Fruit fly (Drosophila melanogaster) whole organism, embryonic: Measurements from ENCODE around the gene eIF2Bepsilon.

Experiments used
- ATbp ChIP-seq: fragments of 200-800 bp; sonication (Bioruptor generic); optimal IDR thresholded peaks from 2 replicates; lab custom pipeline; 2017; ENCODE audit warnings: missing biosample characterization, mild to moderate bottlenecking, missing genetic modification characterization, missing genetic modification reagents
- Abd-B ChIP-seq: fragments of 200-800 bp; sonication (Bioruptor generic); optimal IDR thresholded peaks from 2 replicates; lab custom pipeline; 2018; ENCODE audit warnings: missing biosample characterization, mild to moderate bottlenecking, missing genetic modification characterization, moderate library complexity
- Asciz ChIP-seq: fragments of 200-800 bp; sonication (Bioruptor generic); optimal IDR thresholded peaks from 2 replicates; lab custom pipeline; 2017; ENCODE audit warnings: missing biosample characterization, mild to moderate bottlenecking, missing genetic modification characterization, missing genetic modification reagents
- Awh ChIP-seq: fragments of 200-800 bp; sonication (Bioruptor generic); IDR thresholded peaks from 2 replicates; pipeline ENCODE4, ENCODE4 v1.3.6; 2022; ENCODE audit warnings: missing biosample characterization, missing genetic modification characterization
- CG11696 ChIP-seq: fragments of 200-800 bp; sonication (Bioruptor generic); IDR thresholded peaks from 2 replicates; pipeline ENCODE4 v1.3.6; 2022; ENCODE audit warnings: missing biosample characterization, missing genetic modification characterization
- CG11723 ChIP-seq: fragments of 200-800 bp; sonication (Bioruptor generic); optimal IDR thresholded peaks from 2 replicates; lab custom pipeline; 2017; ENCODE audit warnings: missing biosample characterization, mild to moderate bottlenecking, missing genetic modification characterization
- CG12744 ChIP-seq: fragments of 200-800 bp; sonication (Bioruptor generic); optimal IDR thresholded peaks from 2 replicates; lab custom pipeline; 2016; ENCODE audit warnings: missing biosample characterization, missing genetic modification characterization
- CG15011 ChIP-seq: fragments of 200-800 bp; sonication (Bioruptor generic); optimal IDR thresholded peaks from 3 replicates; lab custom pipeline; 2018; ENCODE audit warnings: missing biosample characterization, mild to moderate bottlenecking, missing genetic modification characterization
- CG1602 ChIP-seq: fragments of 200-800 bp; sonication (Bioruptor generic); optimal IDR thresholded peaks from 3 replicates; lab custom pipeline; 2016; ENCODE audit warnings: missing biosample characterization, missing genetic modification characterization
- CG1832 ChIP-seq: fragments of 200-800 bp; sonication (Bioruptor generic); optimal IDR thresholded peaks from 2 replicates; lab custom pipeline; 2017; ENCODE audit warnings: missing biosample characterization, mild to moderate bottlenecking, missing genetic modification characterization, inconsistent platforms
- CG2678 ChIP-seq: fragments of 200-800 bp; sonication (Bioruptor generic); optimal IDR thresholded peaks from 3 replicates; lab custom pipeline; 2019; ENCODE audit warnings: missing biosample characterization, mild to moderate bottlenecking, missing genetic modification characterization, moderate library complexity
- CG30403 ChIP-seq: fragments of 200-800 bp; sonication (Bioruptor generic); optimal IDR thresholded peaks from 3 replicates; lab custom pipeline; 2016; ENCODE audit warnings: missing biosample characterization, missing genetic modification characterization
- CG4282 ChIP-seq: fragments of 200-800 bp; sonication (Bioruptor generic); optimal IDR thresholded peaks from 2 replicates; lab custom pipeline; 2016; ENCODE audit warnings: missing biosample characterization, missing genetic modification characterization
- CG6765 ChIP-seq: fragments of 200-800 bp; sonication (Bioruptor generic); optimal IDR thresholded peaks from 3 replicates; lab custom pipeline; 2017; ENCODE audit warnings: missing biosample characterization, mild to moderate bottlenecking, missing genetic modification characterization
- CG7357 ChIP-seq: fragments of 200-800 bp; sonication (Bioruptor generic); IDR thresholded peaks from 3 replicates; pipeline ENCODE4 v1.3.6; 2022; ENCODE audit warnings: missing biosample characterization, missing genetic modification characterization
- CG9609 ChIP-seq: fragments of 200-800 bp; sonication (Bioruptor generic); optimal IDR thresholded peaks from 3 replicates; lab custom pipeline; 2016; ENCODE audit warnings: missing biosample characterization, missing genetic modification characterization
- Dfd ChIP-seq, 2 experiments: fragments of >200 bp; optimal IDR thresholded peaks; 2 replicates each; lab custom pipeline; 2017; ENCODE audit warnings: missing biosample characterization in 2 of 2, missing genetic modification characterization in 2 of 2
- Drgx ChIP-seq: fragments of 200-800 bp; sonication (Bioruptor generic); IDR thresholded peaks from 2 replicates; pipeline ENCODE4 v1.3.6; 2022; ENCODE audit warnings: missing biosample characterization, missing genetic modification characterization
- Hey ChIP-seq: fragments of 200-800 bp; sonication (Bioruptor generic); optimal IDR thresholded peaks from 3 replicates; lab custom pipeline; 2018; ENCODE audit warnings: missing biosample characterization, mild to moderate bottlenecking, missing genetic modification characterization
- Hmx ChIP-seq: fragments of 200-800 bp; sonication (Bioruptor generic); optimal IDR thresholded peaks from 2 replicates; lab custom pipeline; 2016; ENCODE audit warnings: missing biosample characterization, missing genetic modification characterization
- MBD-R2 ChIP-seq: fragments of 200-800 bp; sonication (Bioruptor generic); IDR thresholded peaks from 2 replicates; pipeline ENCODE4 v1.3.6; 2022; ENCODE audit warnings: missing biosample characterization, missing genetic modification characterization
- MTF-1 ChIP-seq: fragments of 200-800 bp; sonication (Bioruptor generic); optimal IDR thresholded peaks from 2 replicates; lab custom pipeline; 2018; ENCODE audit warnings: missing biosample characterization, mild to moderate bottlenecking, missing genetic modification characterization, borderline replicate concordance
- NK7.1 ChIP-seq: fragments of 200-800 bp; sonication (Bioruptor generic); optimal IDR thresholded peaks from 3 replicates; lab custom pipeline; 2016; ENCODE audit warnings: missing biosample characterization, missing genetic modification characterization
- Pdp1 ChIP-seq, 2 experiments: fragments of 200-800 bp; sonication (Bioruptor generic); optimal IDR thresholded peaks; 3 replicates each; lab custom pipeline; 2016; ENCODE audit warnings: missing biosample characterization in 2 of 2, missing genetic modification characterization in 2 of 2, mild to moderate bottlenecking in 1 of 2, moderate library complexity in 1 of 2
- Sin3A ChIP-seq: fragments of >200 bp; optimal IDR thresholded peaks from 2 replicates; lab custom pipeline; 2018
- Usf ChIP-seq: fragments of 200-800 bp; sonication (Bioruptor generic); optimal IDR thresholded peaks from 2 replicates; lab custom pipeline; 2017; ENCODE audit warnings: missing genotype, missing biosample characterization, missing genetic modification characterization
- ash1 ChIP-seq: fragments of 200-800 bp; sonication (Bioruptor generic); optimal IDR thresholded peaks from 2 replicates; lab custom pipeline; 2018; ENCODE audit warnings: missing biosample characterization, mild to moderate bottlenecking, missing genetic modification characterization
- ato ChIP-seq: fragments of 200-800 bp; sonication (Bioruptor generic); IDR thresholded peaks from 2 replicates; pipeline ENCODE4 v1.3.6; 2022; ENCODE audit warnings: missing biosample characterization, missing genetic modification characterization; ENCODE audit not compliant: partially characterized antibody
- bab2 ChIP-seq: fragments of 200-800 bp; sonication (Bioruptor generic); optimal IDR thresholded peaks from 2 replicates; lab custom pipeline; 2016; ENCODE audit warnings: missing biosample characterization, missing genetic modification characterization
- bigmax ChIP-seq: fragments of 200-800 bp; sonication (Bioruptor generic); optimal IDR thresholded peaks from 2 replicates; lab custom pipeline; 2018; ENCODE audit warnings: missing biosample characterization, mild to moderate bottlenecking, missing genetic modification characterization
- crp ChIP-seq, 2 experiments: fragments of 200-800 bp; sonication (Bioruptor generic); optimal IDR thresholded peaks; 2 replicates in 1 of 2; 3 replicates in 1 of 2; lab custom pipeline; 2017; ENCODE audit warnings: missing biosample characterization in 2 of 2, missing genetic modification characterization in 2 of 2, mild to moderate bottlenecking in 1 of 2, moderate library complexity in 1 of 2
- dan ChIP-seq: fragments of 200-800 bp; sonication (Bioruptor generic); IDR thresholded peaks from 2 replicates; pipeline ENCODE4 v1.3.6; 2022; ENCODE audit warnings: missing biosample characterization, missing genetic modification characterization
- dmrt99B ChIP-seq: fragments of 200-800 bp; sonication (Bioruptor generic); optimal IDR thresholded peaks from 2 replicates; lab custom pipeline; 2018; ENCODE audit warnings: missing biosample characterization, mild to moderate bottlenecking, missing genetic modification characterization, moderate library complexity
- dysf ChIP-seq: fragments of 200-800 bp; sonication (Bioruptor generic); IDR thresholded peaks from 3 replicates; pipeline ENCODE4 v1.3.6; 2022; ENCODE audit warnings: missing biosample characterization, missing genetic modification characterization
- esg ChIP-seq: fragments of 200-800 bp; sonication (Bioruptor generic); conservative IDR thresholded peaks from 2 replicates; pipeline ENCODE4 v1.3.6; 2022; ENCODE audit warnings: missing biosample characterization, missing genetic modification characterization
- eyg ChIP-seq: fragments of 200-800 bp; sonication (Bioruptor generic); optimal IDR thresholded peaks from 3 replicates; lab custom pipeline; 2016; ENCODE audit warnings: missing biosample characterization, missing genetic modification characterization
- fd3F ChIP-seq: fragments of 200-800 bp; sonication (Bioruptor generic); optimal IDR thresholded peaks from 2 replicates; lab custom pipeline; 2018; ENCODE audit warnings: missing biosample characterization, mild to moderate bottlenecking, missing genetic modification characterization, moderate library complexity
- gcm ChIP-seq: fragments of 200-800 bp; sonication (Bioruptor generic); optimal IDR thresholded peaks from 2 replicates; lab custom pipeline; 2019; ENCODE audit warnings: missing biosample characterization, mild to moderate bottlenecking, missing genetic modification characterization, moderate library complexity
- gro ChIP-seq: fragments of 200-800 bp; sonication (Bioruptor generic); optimal IDR thresholded peaks from 2 replicates; lab custom pipeline; 2016; ENCODE audit warnings: missing biosample characterization, missing genetic modification characterization
- her ChIP-seq: fragments of 200-800 bp; sonication (Bioruptor generic); optimal IDR thresholded peaks from 2 replicates; lab custom pipeline; 2016; ENCODE audit warnings: missing biosample characterization, missing genetic modification characterization
- lab ChIP-seq: fragments of 200-800 bp; sonication (Bioruptor generic); optimal IDR thresholded peaks from 3 replicates; lab custom pipeline; 2017; ENCODE audit warnings: missing biosample characterization, missing genetic modification characterization, mild to moderate bottlenecking, moderate library complexity, missing genetic modification reagents
- luna ChIP-seq: fragments of 200-800 bp; sonication (Bioruptor generic); optimal IDR thresholded peaks from 2 replicates; lab custom pipeline; 2016; ENCODE audit warnings: missing biosample characterization, missing genetic modification characterization
- nom ChIP-seq: fragments of 200-800 bp; sonication (Bioruptor generic); optimal IDR thresholded peaks from 2 replicates; lab custom pipeline; 2017; ENCODE audit warnings: missing biosample characterization, missing genetic modification characterization, mild to moderate bottlenecking, moderate library complexity, missing genetic modification reagents
- pb ChIP-seq: fragments of 200-800 bp; sonication (Bioruptor generic); optimal IDR thresholded peaks from 3 replicates; lab custom pipeline; 2016; ENCODE audit warnings: missing biosample characterization, missing genetic modification characterization
- phol ChIP-seq: fragments of 200-800 bp; sonication (Bioruptor generic); optimal IDR thresholded peaks from 3 replicates; lab custom pipeline; 2018; ENCODE audit warnings: missing biosample characterization, mild to moderate bottlenecking, missing genetic modification characterization, moderate library complexity
- sug ChIP-seq: fragments of 200-800 bp; optimal IDR thresholded peaks from 2 replicates; lab custom pipeline; 2019; ENCODE audit warnings: missing biosample characterization, mild to moderate bottlenecking, missing genetic modification characterization, moderate library complexity
- tin ChIP-seq: fragments of 200-800 bp; sonication (Bioruptor generic); optimal IDR thresholded peaks from 3 replicates; lab custom pipeline; 2016; ENCODE audit warnings: missing biosample characterization, missing genetic modification characterization
- tio ChIP-seq: fragments of 200-800 bp; sonication (Bioruptor generic); optimal IDR thresholded peaks from 2 replicates; lab custom pipeline; 2017; ENCODE audit warnings: missing biosample characterization, missing genetic modification characterization, inconsistent platforms
- trh ChIP-seq: fragments of 200-800 bp; sonication (Bioruptor generic); optimal IDR thresholded peaks from 2 replicates; lab custom pipeline; 2016; ENCODE audit warnings: missing biosample characterization, missing genetic modification characterization
- wek ChIP-seq: fragments of 200-800 bp; sonication (Bioruptor generic); optimal IDR thresholded peaks from 3 replicates; lab custom pipeline; 2018; ENCODE audit warnings: missing biosample characterization, mild to moderate bottlenecking, missing genetic modification characterization, moderate library complexity

eIF2Bepsilon gene

DNA sequence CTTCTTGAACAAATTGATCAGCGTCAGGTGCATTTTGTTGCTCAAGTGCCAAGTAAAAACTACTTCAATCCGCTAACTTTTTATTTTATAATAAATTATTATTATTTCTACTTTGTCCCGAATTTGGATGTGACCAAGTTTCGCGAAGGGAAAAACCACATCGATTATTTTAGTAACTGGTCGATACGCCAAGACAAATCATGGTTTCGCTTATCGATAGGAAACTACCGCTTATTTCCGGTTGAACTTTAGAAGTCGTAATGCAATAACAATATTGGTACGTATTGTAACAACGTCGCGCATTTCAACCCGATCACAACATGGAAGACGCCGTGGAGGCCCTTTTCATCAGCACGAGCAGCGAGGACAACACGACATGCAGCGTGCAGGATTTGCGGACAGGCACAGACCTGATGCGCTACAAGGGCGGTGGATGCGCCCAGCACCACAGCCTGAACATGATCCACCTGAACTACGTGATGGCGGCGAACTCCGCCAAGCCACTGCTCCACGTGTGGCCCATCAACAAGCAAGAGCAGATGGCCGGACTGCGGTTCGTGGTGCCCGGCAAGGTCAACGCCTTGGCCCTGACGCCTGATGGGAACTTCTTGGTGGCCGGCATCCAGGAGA, 45.5 kb downstream of the eIF2Bepsilon start, which contains the start of the genes CG14817 and CG14805 (continued):
- no peak for TF ChIP-seq trh (GFP tag; lab: Kevin White, UChicago)
- TF ChIP-seq ash1, result peak; percentile 85
- TF ChIP-seq CG30403 (GFP tag; lab: Kevin White, UChicago), result peak; percentile 41
- peak; percentile 24 for TF ChIP-seq tin (GFP tag; lab: Kevin White, UChicago)
- no peak for TF ChIP-seq CG2678 (tag; lab: Kevin White, UChicago)
- no peak for TF ChIP-seq CG7357 (GFP tag; lab: Robert Waterston, UW)
- peak; percentile 79 for TF ChIP-seq gcm (GFP tag; lab: Kevin White, UChicago)
- peak; percentile 92 for TF ChIP-seq MTF-1 (GFP tag; lab: Kevin White, UChicago)
- TF ChIP-seq Hmx (GFP tag; lab: Kevin White, UChicago), result no peak
- TF ChIP-seq CG12744 (GFP tag; lab: Kevin White, UChicago), result peak; percentile 19
- no peak for TF ChIP-seq Sin3A (lab: Kevin White, UChicago)
- TF ChIP-seq CG9609 (GFP tag; lab: Kevin White, UChicago), result no peak
- TF ChIP-seq Asciz (GFP tag; lab: Kevin White, UChicago), result no peak
- peak; percentile 51 for TF ChIP-seq bigmax (GFP tag; lab: Kevin White, UChicago)
- TF ChIP-seq ato (GFP tag; lab: Robert Waterston, UW), result no peak
- TF ChIP-seq fd3F (GFP tag; lab: Kevin White, UChicago), result peak; percentile 53
- peak; percentile 2 for TF ChIP-seq NK7.1 (GFP tag; lab: Kevin White, UChicago)
- peak; percentile 53; the same call in 1 of the 3 replicates for TF ChIP-seq dysf (GFP tag; lab: Robert Waterston, UW)
- TF ChIP-seq CG4282 (GFP tag; lab: Kevin White, UChicago), result no peak
- TF ChIP-seq ATbp (GFP tag; lab: Kevin White, UChicago), result no peak
- no peak for TF ChIP-seq Abd-B (GFP tag; lab: Kevin White, UChicago)
- no peak for TF ChIP-seq Hey (tag; lab: Kevin White, UChicago)
- peak; percentile 46; the same call in 1 of the 2 replicates for TF ChIP-seq Awh
- peak; percentile 90 for TF ChIP-seq nom (GFP tag; lab: Kevin White, UChicago)
- peak; percentile 62 for TF ChIP-seq CG11723 (GFP tag; lab: Kevin White, UChicago)
- TF ChIP-seq tio (GFP tag; lab: Kevin White, UChicago), result no peak
- no peak for TF ChIP-seq gro (GFP tag; lab: Kevin White, UChicago)
- TF ChIP-seq pb (GFP tag; lab: Kevin White, UChicago), result peak; percentile 2
- TF ChIP-seq crp (GFP tag; optimal IDR thresholded peaks at IDR 0.05; lab: Kevin White, UChicago), result peak in 1 of 2 experiments; percentile 22
- peak; percentile 12 for TF ChIP-seq her (GFP tag; lab: Kevin White, UChicago)
- no peak for TF ChIP-seq eyg (GFP tag; lab: Kevin White, UChicago)
- peak; percentile 72 for TF ChIP-seq sug (tag; lab: Kevin White, UChicago)
- no peak for TF ChIP-seq dmrt99B (tag; lab: Kevin White, UChicago)
- peak; percentile 93 for TF ChIP-seq CG6765 (GFP tag; lab: Kevin White, UChicago)
- TF ChIP-seq CG1832 (GFP tag; lab: Kevin White, UChicago), result no peak
- TF ChIP-seq wek (GFP tag; lab: Kevin White, UChicago), result peak; percentile 85
- TF ChIP-seq phol (tag; lab: Kevin White, UChicago), result peak; percentile 69
- TF ChIP-seq dan, result no peak
- TF ChIP-seq CG15011, result no peak
- TF ChIP-seq MBD-R2 (GFP tag; lab: Robert Waterston, UW), result peak; percentile 75
- TF ChIP-seq CG1602, result no peak
- no peak for TF ChIP-seq CG11696 (GFP tag; lab: Robert Waterston, UW)
- no peak for TF ChIP-seq Dfd (GFP tag; optimal IDR thresholded peaks at IDR 0.05; lab: Kevin White, UChicago)
- peak; percentile 92 for TF ChIP-seq lab
- TF ChIP-seq esg, result no peak
- TF ChIP-seq Pdp1 (GFP tag; optimal IDR thresholded peaks at IDR 0.05; lab: Kevin White, UChicago), result peak in 1 of 2 experiments; percentile 55
- no peak for TF ChIP-seq bab2 (GFP tag; lab: Kevin White, UChicago)
- TF ChIP-seq luna (GFP tag; lab: Kevin White, UChicago), result no peak
- no peak for TF ChIP-seq Drgx (GFP tag; lab: Robert Waterston, UW)
- TF ChIP-seq Usf (GFP tag; lab: Kevin White, UChicago), result peak; percentile 26
